Worm (Caenorhabditis elegans): ENCODE measurements around the gene srh-135.

DNA sequence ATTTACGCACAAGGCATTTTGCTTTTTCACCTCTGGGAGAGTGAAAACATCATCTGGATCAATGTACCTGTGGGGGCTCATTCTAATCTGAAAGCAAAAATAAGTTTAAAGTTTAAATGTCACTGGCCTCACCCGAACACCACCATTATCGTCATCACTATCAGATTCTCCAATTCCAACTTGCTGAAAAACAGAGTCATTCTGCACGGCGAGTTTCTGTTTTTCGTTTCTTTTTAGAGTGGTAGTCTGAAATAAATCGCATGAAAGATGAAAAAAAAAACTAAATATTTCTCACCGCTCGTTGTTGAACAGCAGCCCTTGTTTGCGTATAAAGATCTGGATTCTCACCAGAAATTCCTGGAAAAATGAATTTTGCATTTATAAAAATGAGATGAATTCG is 20.2 kb upstream of the srh-135 start:
- TF ChIP-seq cog-1 (tag; optimal IDR thresholded peaks at IDR 0.05) (no peak), T22C8.4 (GFP tag; IDR thresholded peaks at IDR 0.05) (no peak), med-1 (GFP tag; optimal IDR thresholded peaks at IDR 0.05; ENCODE audit: insufficient read depth) (no peak), flt-1 (GFP tag; IDR thresholded peaks at IDR 0.05) (no peak), ztf-29 (GFP tag; IDR thresholded peaks at IDR 0.05) (no peak), klf-2 (GFP tag; conservative IDR thresholded peaks at IDR 0.05) (no peak), ztf-23 (GFP tag; IDR thresholded peaks at IDR 0.05) (no peak)
